Worm (Caenorhabditis elegans): ENCODE data around the gene Y56A3A.31.

DNA sequence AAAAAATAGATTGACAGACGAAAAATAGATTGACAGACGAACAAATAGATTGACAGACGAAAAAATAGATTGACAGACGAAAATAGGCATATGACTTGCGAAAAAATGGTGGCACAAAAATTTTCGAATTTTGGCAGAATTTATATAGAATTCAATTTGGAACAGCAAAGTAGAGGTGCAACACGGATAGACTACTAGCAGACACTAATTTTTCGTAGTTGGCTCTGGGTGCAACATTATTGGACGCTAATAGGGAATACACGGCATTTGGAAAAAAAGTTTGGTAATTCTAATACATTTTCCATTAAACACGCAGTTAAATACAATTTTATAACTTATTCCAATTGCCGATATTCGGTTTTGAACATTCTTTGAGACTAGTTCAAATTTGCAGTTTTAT lies 35.0 kb downstream of the Y56A3A.31 start:
- TF ChIP-seq unc-62 (GFP tag; optimal IDR thresholded peaks at IDR 0.05), result no peak
- no peak for TF ChIP-seq pha-4 (tag; optimal IDR thresholded peaks at IDR 0.05)
- no peak for TF ChIP-seq snpc-4 (GFP tag; optimal IDR thresholded peaks at IDR 0.05)
- TF ChIP-seq snpc-4 (tag; optimal IDR thresholded peaks at IDR 0.05), result no peak
- TF ChIP-seq F22D6.2 (tag; optimal IDR thresholded peaks at IDR 0.05), result no peak
- TF ChIP-seq C17E4.6 (GFP tag; IDR thresholded peaks at IDR 0.05), result no peak
